Fruit fly (Drosophila melanogaster) whole organism, wandering third instar larva: ENCODE measurements around the gene CG10338.

Experiments used
- CG32264 ChIP-seq: fragments of 200-800 bp; sonication (Bioruptor generic); optimal IDR thresholded peaks from 2 replicates; lab custom pipeline; 2016; ENCODE audit warnings: missing biosample characterization, missing genetic modification characterization
- Dif ChIP-seq: fragments of 200-275, 200-300 bp; sonication (Bioruptor generic); optimal IDR thresholded peaks from 2 replicates; lab custom pipeline; 2018; ENCODE audit warnings: missing biosample characterization, missing genetic modification characterization; ENCODE audit not compliant: partially characterized antibody
- Hr78 ChIP-seq: fragments of >200 bp; optimal IDR thresholded peaks from 2 replicates; lab custom pipeline; 2017; ENCODE audit warnings: missing biosample characterization, missing genetic modification characterization
- N ChIP-seq: fragments of >200 bp; optimal IDR thresholded peaks from 2 replicates; lab custom pipeline; 2018; ENCODE audit warnings: missing biosample characterization, missing external identifiers, missing genetic modification characterization
- br ChIP-seq: fragments of 200-800 bp; sonication (Bioruptor generic); optimal IDR thresholded peaks from 2 replicates; lab custom pipeline; 2016; ENCODE audit warnings: missing biosample characterization, missing genetic modification characterization
- dmrt93B ChIP-seq: fragments of 200-800 bp; sonication (Bioruptor generic); optimal IDR thresholded peaks from 2 replicates; lab custom pipeline; 2018; ENCODE audit warnings: missing biosample characterization, mild to moderate bottlenecking, missing genetic modification characterization
- ey ChIP-seq: fragments of 200-800 bp; sonication (Bioruptor generic); optimal IDR thresholded peaks from 2 replicates; lab custom pipeline; 2016; ENCODE audit warnings: missing biosample characterization, missing genetic modification characterization
- h ChIP-seq: fragments of 200-800 bp; sonication (Bioruptor generic); optimal IDR thresholded peaks from 3 replicates; lab custom pipeline; 2016; ENCODE audit warnings: missing biosample characterization, mild to moderate bottlenecking, missing genetic modification characterization

DNA sequence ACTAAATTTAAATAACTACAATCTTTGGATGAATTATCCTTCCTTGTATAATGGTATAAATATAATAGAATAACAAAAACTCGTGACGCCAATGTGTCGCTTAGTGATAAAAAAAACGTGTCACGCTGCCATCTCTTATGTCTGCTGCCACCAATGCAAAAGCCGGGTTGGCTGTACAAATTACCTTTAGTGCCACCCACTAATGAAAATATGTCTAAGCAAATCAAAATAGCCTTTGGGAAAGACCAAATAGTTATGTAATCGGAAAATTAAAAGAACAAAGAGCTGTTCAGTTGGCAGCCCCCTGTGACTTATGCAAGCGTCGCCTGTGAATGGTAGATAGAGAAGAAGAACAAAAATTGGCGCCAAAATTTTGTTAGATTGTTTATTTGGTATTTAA is 6.1 kb upstream of the CG10338 start, which contains the start of gene CG10336:
- TF ChIP-seq CG32264 (GFP tag; lab: Kevin White, UChicago) (no peak), N (GFP tag; lab: Kevin White, UChicago) (no peak), Hr78 (GFP tag; lab: Kevin White, UChicago) (no peak), h (GFP tag; lab: Kevin White, UChicago) (no peak), ey (GFP tag; lab: Kevin White, UChicago) (no peak), dmrt93B (GFP tag; lab: Kevin White, UChicago) (no peak), br (GFP tag; lab: Kevin White, UChicago) (no peak), Dif (no peak)
